Worm (Caenorhabditis elegans): ENCODE data around the gene F36F12.7.

DNA sequence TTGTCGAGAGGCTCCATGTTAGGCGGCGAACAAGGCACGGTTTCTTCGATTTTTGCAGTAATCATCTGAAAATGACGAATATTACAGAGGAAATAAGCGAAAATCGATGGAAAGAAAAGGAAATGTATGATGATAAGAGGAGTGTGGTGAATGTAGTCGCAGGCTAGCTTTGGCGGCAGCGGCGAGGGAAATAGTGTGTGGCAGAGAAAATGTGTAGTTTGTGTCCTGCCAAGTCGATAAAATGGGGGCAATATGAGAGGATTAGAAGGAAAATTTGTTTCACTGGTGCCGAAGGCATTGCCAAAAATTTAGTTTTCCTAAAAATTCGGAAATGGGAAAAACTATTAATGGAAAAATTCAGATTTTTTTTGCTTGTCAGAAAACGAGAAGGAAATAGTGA is 32.4 kb upstream of the F36F12.7 start, which contains the start of gene nhr-86:
- no peak for TF ChIP-seq T22C8.4 (GFP tag; IDR thresholded peaks at IDR 0.05)
- TF ChIP-seq flt-1 (GFP tag; IDR thresholded peaks at IDR 0.05), result no peak
- TF ChIP-seq klf-2 (GFP tag; conservative IDR thresholded peaks at IDR 0.05), result no peak

Measured in whole organism, midembryonic.